Fruit fly (Drosophila melanogaster) whole organism, wandering third instar larva: ENCODE data around the gene CG17806.

Source experiments
- Abd-B ChIP-seq: fragments of >200 bp; optimal IDR thresholded peaks from 2 replicates; lab custom pipeline; 2017; ENCODE audit warnings: missing biosample characterization, missing genetic modification characterization
- CG32264 ChIP-seq: fragments of 200-800 bp; sonication (Bioruptor generic); optimal IDR thresholded peaks from 2 replicates; lab custom pipeline; 2016; ENCODE audit warnings: missing biosample characterization, missing genetic modification characterization
- CG9705 ChIP-seq: fragments of 200-800 bp; sonication (Bioruptor generic); optimal IDR thresholded peaks from 2 replicates; lab custom pipeline; 2018; ENCODE audit warnings: missing biosample characterization, mild to moderate bottlenecking, missing genetic modification characterization
- Dfd ChIP-seq: fragments of >200 bp; optimal IDR thresholded peaks from 2 replicates; lab custom pipeline; 2017; ENCODE audit warnings: missing biosample characterization, missing genetic modification characterization
- Dif ChIP-seq: fragments of 200-275, 200-300 bp; sonication (Bioruptor generic); optimal IDR thresholded peaks from 2 replicates; lab custom pipeline; 2018; ENCODE audit warnings: missing biosample characterization, missing genetic modification characterization; ENCODE audit not compliant: partially characterized antibody
- GATAd ChIP-seq: sonication (Bioruptor generic); optimal IDR thresholded peaks from 2 replicates; lab custom pipeline; 2016; ENCODE audit warnings: missing biosample characterization, missing genetic modification characterization
- HLH106 ChIP-seq: fragments of 200-800 bp; optimal IDR thresholded peaks from 3 replicates; lab custom pipeline; 2019; ENCODE audit warnings: missing biosample characterization, mild to moderate bottlenecking, missing genetic modification characterization, moderate library complexity
- Hnf4 ChIP-seq: fragments of 200-800 bp; sonication (Bioruptor generic); optimal IDR thresholded peaks from 2 replicates; lab custom pipeline; 2016; ENCODE audit warnings: missing biosample characterization, mild to moderate bottlenecking, missing genetic modification characterization
- Hr78 ChIP-seq: fragments of >200 bp; optimal IDR thresholded peaks from 2 replicates; lab custom pipeline; 2017; ENCODE audit warnings: missing biosample characterization, missing genetic modification characterization
- Hr83 ChIP-seq: fragments of 200-300 bp; sonication (Bioruptor generic); optimal IDR thresholded peaks from 2 replicates; lab custom pipeline; 2016; ENCODE audit warnings: missing biosample characterization, mild to moderate bottlenecking, missing genetic modification characterization, moderate library complexity; ENCODE audit not compliant: poor library complexity, severe bottlenecking
- N ChIP-seq: fragments of >200 bp; optimal IDR thresholded peaks from 2 replicates; lab custom pipeline; 2018; ENCODE audit warnings: missing biosample characterization, missing external identifiers, missing genetic modification characterization
- OdsH ChIP-seq: fragments of 200-800 bp; sonication (Bioruptor generic); optimal IDR thresholded peaks from 2 replicates; lab custom pipeline; 2016; ENCODE audit warnings: missing biosample characterization, mild to moderate bottlenecking, missing genetic modification characterization
- Rel ChIP-seq, 2 experiments: fragments of 200-800 bp; sonication (Bioruptor generic) in 1 of 2; optimal IDR thresholded peaks; 2 replicates in 1 of 2; 3 replicates in 1 of 2; lab custom pipeline; 2016 to 2019; ENCODE audit warnings: mild to moderate bottlenecking in 2 of 2, missing biosample characterization in 2 of 2, missing genetic modification characterization in 2 of 2, moderate library complexity in 1 of 2
- Sp1 ChIP-seq: fragments of 200-800 bp; sonication (Bioruptor generic); optimal IDR thresholded peaks from 3 replicates; lab custom pipeline; 2019; ENCODE audit warnings: missing biosample characterization, mild to moderate bottlenecking, missing genetic modification characterization, moderate library complexity
- Vsx2 ChIP-seq: fragments of 200-300, 225-300 bp; sonication (Bioruptor generic); optimal IDR thresholded peaks from 2 replicates; lab custom pipeline; 2018; ENCODE audit warnings: missing biosample characterization, missing genetic modification characterization; ENCODE audit not compliant: partially characterized antibody
- br ChIP-seq: fragments of 200-800 bp; sonication (Bioruptor generic); optimal IDR thresholded peaks from 2 replicates; lab custom pipeline; 2016; ENCODE audit warnings: missing biosample characterization, missing genetic modification characterization
- dl ChIP-seq, 2 experiments: fragments of 175-275, 200-275 bp in 1 of 2; fragments of 200-275 bp in 1 of 2; sonication (Bioruptor generic); optimal IDR thresholded peaks; lab custom pipeline; 2018; ENCODE audit warnings: mild to moderate bottlenecking in 2 of 2, missing biosample characterization in 2 of 2, missing genetic modification characterization in 2 of 2, moderate library complexity in 2 of 2; ENCODE audit not compliant: partially characterized antibody in 2 of 2, insufficient read depth in 1 of 2
- dmrt93B ChIP-seq: fragments of 200-800 bp; sonication (Bioruptor generic); optimal IDR thresholded peaks from 2 replicates; lab custom pipeline; 2018; ENCODE audit warnings: missing biosample characterization, mild to moderate bottlenecking, missing genetic modification characterization
- dsf ChIP-seq: sonication (Bioruptor generic); optimal IDR thresholded peaks from 2 replicates; lab custom pipeline; 2016; ENCODE audit warnings: missing biosample characterization, missing genetic modification characterization, borderline replicate concordance
- ey ChIP-seq: fragments of 200-800 bp; sonication (Bioruptor generic); optimal IDR thresholded peaks from 2 replicates; lab custom pipeline; 2016; ENCODE audit warnings: missing biosample characterization, missing genetic modification characterization
- foxo ChIP-seq, 2 experiments: fragments of 200-800 bp; sonication (Bioruptor generic); optimal IDR thresholded peaks; 2 replicates in 1 of 2; 3 replicates in 1 of 2; lab custom pipeline; 2016 to 2017; ENCODE audit warnings: missing biosample characterization in 2 of 2, missing genetic modification characterization in 2 of 2
- fru ChIP-seq: fragments of 200-800 bp; sonication (Bioruptor generic); optimal IDR thresholded peaks from 3 replicates; lab custom pipeline; 2016; ENCODE audit warnings: missing biosample characterization, mild to moderate bottlenecking, missing genetic modification characterization
- h ChIP-seq: fragments of 200-800 bp; sonication (Bioruptor generic); optimal IDR thresholded peaks from 3 replicates; lab custom pipeline; 2016; ENCODE audit warnings: missing biosample characterization, mild to moderate bottlenecking, missing genetic modification characterization
- jim ChIP-seq: fragments of 175-275, 200-325 bp; sonication (Bioruptor generic); optimal IDR thresholded peaks from 2 replicates; lab custom pipeline; 2016; ENCODE audit warnings: missing biosample characterization, mild to moderate bottlenecking, missing genetic modification characterization
- lola ChIP-seq: fragments of >200 bp; optimal IDR thresholded peaks from 2 replicates; lab custom pipeline; 2017; ENCODE audit warnings: missing biosample characterization, missing genetic modification characterization
- pan ChIP-seq: fragments of >200 bp; optimal IDR thresholded peaks from 2 replicates; lab custom pipeline; 2017
- psq ChIP-seq: fragments of 200-800 bp; sonication (Bioruptor generic); optimal IDR thresholded peaks from 3 replicates; lab custom pipeline; 2017; ENCODE audit warnings: missing biosample characterization, mild to moderate bottlenecking, missing genetic modification characterization, moderate library complexity
- rgr ChIP-seq: fragments of 200-800 bp; sonication (Bioruptor generic); optimal IDR thresholded peaks from 3 replicates; lab custom pipeline; 2016; ENCODE audit warnings: missing biosample characterization, mild to moderate bottlenecking, missing genetic modification characterization
- sage ChIP-seq: fragments of 200-800 bp; sonication (Bioruptor generic); optimal IDR thresholded peaks from 2 replicates; lab custom pipeline; 2016; ENCODE audit warnings: missing biosample characterization, mild to moderate bottlenecking, missing genetic modification characterization
- tai ChIP-seq: sonication (Bioruptor generic); optimal IDR thresholded peaks from 2 replicates; lab custom pipeline; 2016; ENCODE audit warnings: missing biosample characterization, missing genetic modification characterization
- usp ChIP-seq: fragments of >200 bp; optimal IDR thresholded peaks from 2 replicates; lab custom pipeline; 2017; ENCODE audit warnings: missing biosample characterization, missing genetic modification characterization
- woc ChIP-seq: sonication (Bioruptor generic); optimal IDR thresholded peaks from 2 replicates; lab custom pipeline; 2016; ENCODE audit warnings: missing biosample characterization, mild to moderate bottlenecking, missing genetic modification characterization

Gene CG17806

DNA sequence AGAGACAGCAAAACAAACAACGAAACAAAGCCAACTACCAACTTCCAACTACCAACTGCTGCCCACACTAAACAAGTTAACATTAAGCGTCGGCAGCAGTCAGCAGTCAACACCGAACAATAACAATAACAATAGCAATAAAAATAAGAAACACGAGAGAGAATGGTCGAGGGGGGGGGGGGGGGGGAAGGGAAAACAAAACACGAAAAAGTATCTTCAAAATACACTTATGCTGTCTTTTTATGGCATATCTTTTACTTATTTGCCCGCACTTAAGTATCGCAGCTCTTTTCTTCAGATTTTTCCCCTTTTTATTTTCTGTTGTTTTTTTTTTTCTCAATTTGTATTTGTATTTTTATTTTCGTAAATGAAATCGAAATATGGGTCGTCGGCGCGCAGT lies 9.8 kb downstream of the CG17806 start:
- TF ChIP-seq N (GFP tag; lab: Kevin White, UChicago) (no peak), psq (GFP tag; lab: Kevin White, UChicago) (no peak), CG9705 (GFP tag; lab: Kevin White, UChicago) (no peak), ey (GFP tag; lab: Kevin White, UChicago) (no peak), Rel (GFP tag; optimal IDR thresholded peaks at IDR 0.05; lab: Kevin White, UChicago) (no peak), Rel (tag; optimal IDR thresholded peaks at IDR 0.05; lab: Kevin White, UChicago) (no peak), jim (no peak), Abd-B (GFP tag; lab: Kevin White, UChicago) (no peak), foxo (GFP tag; optimal IDR thresholded peaks at IDR 0.05; lab: Kevin White, UChicago) (no peak), sage (no peak), Sp1 (GFP tag; lab: Kevin White, UChicago) (no peak), Dfd (GFP tag; lab: Kevin White, UChicago) (no peak), Vsx2 (GFP tag; lab: Kevin White, UChicago) (no peak), Hr78 (no peak), br (no peak), dl (GFP tag; optimal IDR thresholded peaks at IDR 0.05; lab: Kevin White, UChicago; ENCODE audit: insufficient read depth in 1 of 2, partially characterized antibody in 2 of 2) (no peak)

DNA sequence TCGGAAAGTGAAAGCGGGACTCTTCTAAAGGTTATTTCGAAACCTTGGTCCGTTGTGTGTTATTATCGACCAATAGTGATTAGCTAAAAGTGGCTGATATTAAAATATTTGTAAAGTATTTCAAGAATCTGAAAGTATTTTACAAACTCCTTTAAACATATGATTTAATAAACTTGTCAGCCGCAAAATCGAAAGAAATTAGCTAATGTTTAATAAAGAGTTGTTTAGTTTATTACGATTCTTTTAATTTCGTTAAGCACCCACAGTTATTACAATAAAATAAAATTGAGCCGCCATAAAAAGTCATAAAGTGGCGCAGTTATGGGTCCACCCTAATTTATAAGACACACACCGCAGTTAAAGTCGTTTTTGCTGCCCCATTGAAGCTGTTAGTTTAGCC lies 13.1 kb downstream of the CG17806 start:
- TF ChIP-seq woc (GFP tag; lab: Kevin White, UChicago) (no peak), tai (no peak), sage (no peak), rgr (GFP tag; lab: Kevin White, UChicago) (no peak), dmrt93B (GFP tag; lab: Kevin White, UChicago) (no peak), h (GFP tag; lab: Kevin White, UChicago) (no peak), CG9705 (GFP tag; lab: Kevin White, UChicago) (no peak), Vsx2 (GFP tag; lab: Kevin White, UChicago) (no peak), Hnf4 (GFP tag; lab: Kevin White, UChicago) (no peak), ey (GFP tag; lab: Kevin White, UChicago) (no peak), Dif (no peak), jim (no peak), lola (GFP tag; lab: Kevin White, UChicago) (no peak), CG32264 (no peak), foxo (GFP tag; optimal IDR thresholded peaks at IDR 0.05; lab: Kevin White, UChicago) (no peak)

DNA sequence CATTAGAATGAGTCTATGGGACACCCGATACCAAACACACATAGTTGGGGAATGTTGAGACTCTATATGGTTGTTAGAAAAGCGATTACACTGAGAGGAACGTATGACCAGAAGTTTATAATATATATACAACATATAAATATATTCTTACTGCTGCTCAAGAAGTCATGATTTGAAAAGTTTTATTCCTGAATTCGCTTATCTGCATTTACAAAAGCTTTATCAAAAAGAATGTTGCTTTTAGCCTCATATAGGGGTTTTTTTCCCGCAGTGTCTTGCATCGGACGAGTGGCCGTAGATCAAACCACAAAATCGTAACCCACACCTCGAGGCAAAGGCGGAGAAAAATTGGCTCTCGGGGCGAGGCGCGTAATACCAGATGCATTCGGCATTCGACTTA lies 15.3 kb downstream of the CG17806 start:
- TF ChIP-seq rgr (GFP tag; lab: Kevin White, UChicago) (no peak), tai (no peak), psq (GFP tag; lab: Kevin White, UChicago) (no peak), dsf (GFP tag; lab: Kevin White, UChicago) (no peak), br (no peak), dmrt93B (GFP tag; lab: Kevin White, UChicago) (no peak), Hr83 (GFP tag; lab: Kevin White, UChicago) (no peak), Hr78 (no peak), HLH106 (tag; lab: Kevin White, UChicago) (no peak), pan (lab: Kevin White, UChicago) (no peak), Abd-B (GFP tag; lab: Kevin White, UChicago) (no peak), fru (GFP tag; lab: Kevin White, UChicago) (no peak), CG32264 (no peak), OdsH (no peak), sage (no peak)
- TF ChIP-seq, all 38 proteins: peak for 0

DNA sequence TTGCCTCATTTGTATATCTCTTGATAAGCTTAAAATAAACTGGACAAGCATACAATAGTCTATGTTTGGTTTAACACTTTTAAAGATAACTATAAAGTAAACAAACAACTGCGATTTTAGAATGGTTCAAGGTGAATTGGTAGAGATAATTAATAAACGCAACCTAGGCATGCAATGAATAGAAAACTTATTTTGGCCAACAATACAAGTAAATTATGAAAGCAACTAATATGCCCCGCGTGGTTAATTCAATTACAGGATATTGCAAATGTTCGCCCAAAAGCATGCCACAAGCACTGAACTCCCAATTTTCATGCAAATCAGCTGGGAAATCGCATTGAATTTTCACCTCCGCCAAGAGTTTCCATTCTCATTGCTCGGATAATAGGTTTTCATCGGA lies 18.9 kb downstream of the CG17806 start:
- TF ChIP-seq br (no peak), usp (GFP tag; lab: Kevin White, UChicago) (no peak), h (GFP tag; lab: Kevin White, UChicago) (no peak), HLH106 (tag; lab: Kevin White, UChicago) (no peak), fru (GFP tag; lab: Kevin White, UChicago) (no peak), dmrt93B (GFP tag; lab: Kevin White, UChicago) (no peak), foxo (GFP tag; optimal IDR thresholded peaks at IDR 0.05; lab: Kevin White, UChicago) (no peak), pan (lab: Kevin White, UChicago) (no peak), Hr83 (GFP tag; lab: Kevin White, UChicago) (no peak), lola (GFP tag; lab: Kevin White, UChicago) (no peak), tai (no peak), GATAd (GFP tag; lab: Kevin White, UChicago) (no peak), Sp1 (GFP tag; lab: Kevin White, UChicago) (no peak), Hnf4 (GFP tag; lab: Kevin White, UChicago) (no peak), CG9705 (GFP tag; lab: Kevin White, UChicago) (no peak), OdsH (no peak), Dif (no peak), Dfd (GFP tag; lab: Kevin White, UChicago) (no peak), woc (GFP tag; lab: Kevin White, UChicago) (no peak)
- TF ChIP-seq, all 38 proteins: peak for 0
